Worm (Caenorhabditis elegans) whole organism, L2 larva: ENCODE measurements around the gene trpp-3.

Experiments used
- F13H6.1 ChIP-seq: sonication (generic microtip); optimal IDR thresholded peaks from 2 replicates; lab custom pipeline; 2016; ENCODE audit warnings: missing genetic modification characterization, missing compliant biosample characterization
- R02D3.7 ChIP-seq: fragments of 150-350 bp; optimal IDR thresholded peaks from 2 replicates; lab custom pipeline; 2014; ENCODE audit warnings: missing biosample characterization, missing genetic modification characterization
- Y55F3AM.14 ChIP-seq: fragments of 200-800 bp; sonication (Bioruptor generic); optimal IDR thresholded peaks from 2 replicates; lab custom pipeline; 2018; ENCODE audit warnings: mild to moderate bottlenecking, missing genetic modification characterization, missing compliant biosample characterization
- alr-1 ChIP-seq: fragments of 150-350 bp; optimal IDR thresholded peaks from 2 replicates; lab custom pipeline; 2014; ENCODE audit warnings: missing biosample characterization, missing genetic modification characterization
- aly-2 ChIP-seq: fragments of 150-350 bp; optimal IDR thresholded peaks from 2 replicates; lab custom pipeline; 2014; ENCODE audit warnings: missing biosample characterization, missing genetic modification characterization
- blmp-1 ChIP-seq: sonication (generic microtip); optimal IDR thresholded peaks from 2 replicates; lab custom pipeline; 2017; ENCODE audit warnings: missing genetic modification characterization, mild to moderate bottlenecking, missing compliant biosample characterization, antibody characterized with exemption, moderate library complexity; ENCODE audit not compliant: insufficient read depth
- ceh-82 ChIP-seq: fragments of 150-350 bp; optimal IDR thresholded peaks from 2 replicates; lab custom pipeline; 2014; ENCODE audit warnings: missing biosample characterization, missing genetic modification characterization
- crh-2 ChIP-seq: sonication (generic microtip); optimal IDR thresholded peaks from 2 replicates; lab custom pipeline; 2017; ENCODE audit warnings: missing biosample characterization, missing genetic modification characterization
- dmd-4 ChIP-seq: sonication (generic microtip); optimal IDR thresholded peaks from 2 replicates; lab custom pipeline; 2017; ENCODE audit warnings: missing biosample characterization, missing genetic modification characterization
- elt-1 ChIP-seq: fragments of 150-350 bp; optimal IDR thresholded peaks from 2 replicates; lab custom pipeline; 2014; ENCODE audit warnings: missing biosample characterization, missing genetic modification characterization
- elt-3 ChIP-seq: sonication (generic microtip); optimal IDR thresholded peaks from 2 replicates; lab custom pipeline; 2017; ENCODE audit warnings: missing biosample characterization, missing genetic modification characterization
- fos-1 ChIP-seq: fragments of 150-350 bp; optimal IDR thresholded peaks from 2 replicates; lab custom pipeline; 2014; ENCODE audit warnings: missing biosample characterization, missing genetic modification characterization
- gmeb-1 ChIP-seq: fragments of 150-350 bp; optimal IDR thresholded peaks from 2 replicates; lab custom pipeline; 2014; ENCODE audit warnings: missing biosample characterization, missing genetic modification characterization
- lin-11 ChIP-seq: fragments of 150-350 bp; sonication (generic microtip); optimal IDR thresholded peaks from 2 replicates; lab custom pipeline; 2014; ENCODE audit warnings: missing biosample characterization, missing genetic modification characterization, inconsistent platforms, mixed read lengths
- lin-39 ChIP-seq: fragments of 150-350 bp; optimal IDR thresholded peaks from 2 replicates; lab custom pipeline; 2014; ENCODE audit warnings: missing biosample characterization, missing genetic modification reagents, missing genetic modification characterization
- mbf-1 ChIP-seq: sonication (generic microtip); optimal IDR thresholded peaks from 2 replicates; lab custom pipeline; 2017; ENCODE audit warnings: missing biosample characterization, missing genetic modification characterization
- nhr-11 ChIP-seq: fragments of 150-350 bp; optimal IDR thresholded peaks from 2 replicates; lab custom pipeline; 2014; ENCODE audit warnings: missing biosample characterization, missing genetic modification characterization
- nhr-12 ChIP-seq: fragments of 150-350 bp; optimal IDR thresholded peaks from 2 replicates; lab custom pipeline; 2014; ENCODE audit warnings: missing biosample characterization, missing genetic modification characterization
- nhr-129 ChIP-seq: fragments of 150-350 bp; optimal IDR thresholded peaks from 2 replicates; lab custom pipeline; 2014; ENCODE audit warnings: missing biosample characterization, missing genetic modification characterization
- nhr-21 ChIP-seq: fragments of 150-350 bp; optimal IDR thresholded peaks from 2 replicates; lab custom pipeline; 2014; ENCODE audit warnings: missing biosample characterization, missing genetic modification characterization
- nhr-23 ChIP-seq: fragments of 150-350 bp; optimal IDR thresholded peaks from 2 replicates; lab custom pipeline; 2014; ENCODE audit warnings: missing biosample characterization, missing genetic modification reagents, missing genetic modification characterization
- nhr-237 ChIP-seq: fragments of 150-350 bp; optimal IDR thresholded peaks from 2 replicates; lab custom pipeline; 2014; ENCODE audit warnings: missing biosample characterization, missing genetic modification characterization
- nhr-6 ChIP-seq: fragments of 150-350 bp; optimal IDR thresholded peaks from 2 replicates; lab custom pipeline; 2014; ENCODE audit warnings: missing biosample characterization, missing genetic modification characterization
- peb-1 ChIP-seq: fragments of 150-350 bp; optimal IDR thresholded peaks from 2 replicates; lab custom pipeline; 2014; ENCODE audit warnings: missing biosample characterization, missing genetic modification characterization
- sem-4 ChIP-seq: fragments of 150-350 bp; optimal IDR thresholded peaks from 2 replicates; lab custom pipeline; 2014; ENCODE audit warnings: missing biosample characterization, missing genetic modification reagents, missing genetic modification characterization
- skn-1 ChIP-seq: sonication (generic microtip); optimal IDR thresholded peaks from 2 replicates; lab custom pipeline; 2017; ENCODE audit warnings: missing biosample characterization, missing genetic modification characterization
- sma-3 ChIP-seq: sonication (generic microtip); optimal IDR thresholded peaks from 2 replicates; lab custom pipeline; 2016; ENCODE audit warnings: missing genetic modification reagents, missing genetic modification characterization, missing compliant biosample characterization
- sma-9 ChIP-seq, 2 experiments: fragments of 150-350 bp in 1 of 2; sonication (generic microtip) in 1 of 2; optimal IDR thresholded peaks; 2 replicates each; lab custom pipeline; 2014 to 2016; ENCODE audit warnings: missing genetic modification characterization in 2 of 2, mild to moderate bottlenecking in 1 of 2, missing biosample characterization in 1 of 2, missing compliant biosample characterization in 1 of 2, missing genetic modification reagents in 1 of 2, moderate library complexity in 1 of 2
- unc-39 ChIP-seq: fragments of 150-350 bp; optimal IDR thresholded peaks from 2 replicates; lab custom pipeline; 2014; ENCODE audit warnings: missing biosample characterization, missing genetic modification characterization
- unc-55 ChIP-seq: fragments of 150-350 bp; sonication (generic microtip); optimal IDR thresholded peaks from 3 replicates; lab custom pipeline; 2014; ENCODE audit warnings: missing biosample characterization, missing genetic modification reagents, missing genetic modification characterization
- unc-62 ChIP-seq: fragments of 150-350 bp; optimal IDR thresholded peaks from 2 replicates; lab custom pipeline; 2014; ENCODE audit warnings: missing biosample characterization, missing genetic modification reagents, missing genetic modification characterization
- ztf-1 ChIP-seq: fragments of 200-800 bp; sonication (Bioruptor generic); conservative IDR thresholded peaks from 2 replicates; pipeline ENCODE4 v1.3.6; 2022; ENCODE audit warnings: missing genetic modification characterization, missing compliant biosample characterization

The trpp-3 gene

DNA sequence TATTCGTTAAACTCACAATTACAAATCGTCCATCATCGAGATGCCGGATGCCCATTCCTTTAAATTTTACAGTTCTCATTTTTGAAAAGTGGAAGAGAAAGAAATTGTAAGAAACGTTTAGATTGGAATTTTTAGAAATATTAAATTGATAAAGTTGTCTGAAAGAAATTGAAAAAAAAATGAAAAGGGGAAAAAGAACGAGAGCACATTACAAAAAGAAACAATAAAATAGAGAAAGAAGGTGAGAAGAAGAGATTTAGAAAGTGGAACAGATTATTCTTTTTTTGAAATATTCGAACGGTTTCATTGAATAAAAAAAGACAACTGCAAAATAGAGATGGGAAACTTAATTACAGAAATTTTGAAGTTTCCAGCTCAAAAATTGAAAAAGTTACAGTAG is 35.8 kb downstream of the trpp-3 start, which contains the start of gene C48B4.8:
Gene C48B4.8 (minus strand): TSS at position 101 of the 400 bp plus-strand sequence.
- TF ChIP-seq elt-3 (tag; lab: Kevin White, UChicago) (no peak), nhr-237 (tag; lab: Kevin White, UChicago) (no peak), lin-39 (no peak), nhr-6 (tag; lab: Kevin White, UChicago) (no peak), R02D3.7 (tag; lab: Kevin White, UChicago) (no peak), mbf-1 (tag; lab: Kevin White, UChicago) (no peak), nhr-11 (tag; lab: Kevin White, UChicago) (no peak), fos-1 (no peak), unc-55 (no peak), nhr-129 (tag; lab: Kevin White, UChicago) (no peak), sem-4 (tag; lab: Kevin White, UChicago) (no peak), ceh-82 (tag; lab: Kevin White, UChicago) (no peak), nhr-23 (tag; lab: Kevin White, UChicago) (no peak), dmd-4 (tag; lab: Kevin White, UChicago) (no peak)
- TF ChIP-seq, all 48 proteins: peak for 0

DNA sequence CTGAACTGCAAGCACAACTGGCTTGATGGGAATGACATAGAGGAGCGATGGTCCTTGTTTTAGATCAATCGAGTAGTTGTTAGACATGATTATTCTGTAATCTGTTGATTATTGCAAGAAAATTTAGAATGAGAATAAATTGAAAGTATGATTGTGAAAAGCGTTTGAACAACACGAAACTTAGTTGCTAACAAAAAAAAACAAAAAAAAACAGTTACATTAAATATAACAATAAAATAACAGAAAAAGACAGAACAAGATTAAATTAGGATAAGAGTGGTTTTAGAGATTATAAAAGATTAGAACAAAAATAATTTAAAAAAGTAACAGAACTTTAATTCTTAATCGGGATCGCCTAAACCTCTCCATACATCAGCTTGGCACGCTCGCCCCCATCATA is 37.9 kb downstream of the trpp-3 start, which contains the start of gene C48B4.9:
Gene C48B4.9 (minus strand): TSS at position 101 of the 400 bp plus-strand sequence.
- TF ChIP-seq skn-1 (no peak), lin-11 (tag; lab: Kevin White, UChicago) (no peak), ztf-1 (no peak), elt-1 (tag; lab: Kevin White, UChicago) (no peak), lin-39 (no peak), nhr-23 (tag; lab: Kevin White, UChicago) (no peak), dmd-4 (tag; lab: Kevin White, UChicago) (no peak), peb-1 (tag; lab: Kevin White, UChicago) (no peak), crh-2 (no peak), nhr-12 (tag; lab: Kevin White, UChicago) (no peak), F13H6.1 (tag; lab: Kevin White, UChicago) (no peak), gmeb-1 (tag; lab: Kevin White, UChicago) (no peak), aly-2 (no peak)

- TF ChIP-seq peb-1 (tag; lab: Kevin White, UChicago) (no peak), unc-62 (GFP tag; lab: Kevin White, UChicago) (no peak), R02D3.7 (tag; lab: Kevin White, UChicago) (no peak), nhr-11 (tag; lab: Kevin White, UChicago) (no peak), elt-1 (tag; lab: Kevin White, UChicago) (no peak), nhr-6 (tag; lab: Kevin White, UChicago) (no peak), sma-9 (GFP tag; optimal IDR thresholded peaks at IDR 0.05; lab: Kevin White, UChicago) (no peak), sma-9 (tag; optimal IDR thresholded peaks at IDR 0.05; lab: Kevin White, UChicago) (no peak), lin-11 (tag; lab: Kevin White, UChicago) (no peak)
Measured at ce11 chrIII:9564410-9564809, 39.1 kb downstream of the trpp-3 start, which contains the start of gene C48B4.10. Gene C48B4.10 (minus strand): TSS chrIII:9564510.

- TF ChIP-seq R02D3.7 (tag; lab: Kevin White, UChicago) (no peak), sma-3 (no peak), blmp-1 (no peak), F13H6.1 (tag; lab: Kevin White, UChicago) (no peak), alr-1 (tag; lab: Kevin White, UChicago) (no peak), nhr-129 (tag; lab: Kevin White, UChicago) (no peak), fos-1 (no peak), nhr-237 (tag; lab: Kevin White, UChicago) (no peak), Y55F3AM.14 (GFP tag; lab: Kevin White, UChicago) (no peak), unc-39 (tag; lab: Kevin White, UChicago) (no peak)
Measured at ce11 chrIII:9565973-9566372, 40.6 kb downstream of the trpp-3 start, which contains the start of gene C48B4.11. Gene C48B4.11 (minus strand): TSS chrIII:9566115.

- TF ChIP-seq aly-2, result no peak
- no peak for TF ChIP-seq nhr-21 (tag; lab: Kevin White, UChicago)
- no peak for TF ChIP-seq lin-11 (tag; lab: Kevin White, UChicago)
Measured at ce11 chrIII:9568451-9568850, 43.1 kb downstream of the trpp-3 start, which contains the start of gene C48B4.13. Gene C48B4.13 (plus strand): TSS chrIII:9568751.
